Worm (Caenorhabditis elegans): ENCODE measurements around the gene ttr-29.

DNA sequence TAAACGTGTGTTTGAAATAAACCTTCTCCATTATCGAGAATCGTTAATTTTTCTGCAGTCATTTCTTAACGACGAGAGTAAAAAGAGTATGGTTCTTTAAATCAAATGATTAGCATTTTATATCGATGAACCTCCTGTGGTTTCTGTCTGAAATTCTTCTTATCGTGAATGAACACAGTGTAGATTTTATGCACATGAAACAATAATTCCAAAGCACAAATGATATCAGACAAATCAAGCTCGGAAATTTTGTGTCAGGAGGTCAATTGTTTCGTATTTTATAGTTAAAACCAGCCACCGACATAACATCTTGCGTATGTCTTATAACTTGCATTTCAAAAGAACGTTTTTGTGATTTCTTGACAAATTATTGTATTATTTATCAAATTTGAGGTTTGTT, 30.5 kb upstream of the ttr-29 start, which contains the start of gene T16G1.6:
- TF ChIP-seq lir-3 (tag; optimal IDR thresholded peaks at IDR 0.05) (no peak), aly-2 (tag; optimal IDR thresholded peaks at IDR 0.05) (no peak), ces-1 (GFP tag; optimal IDR thresholded peaks at IDR 0.05) (no peak), pqm-1 (tag; optimal IDR thresholded peaks at IDR 0.05) (peak; percentile 88), unc-39 (tag; optimal IDR thresholded peaks at IDR 0.05) (no peak), lin-15B (tag; optimal IDR thresholded peaks at IDR 0.05) (no peak), mdl-1 (tag; optimal IDR thresholded peaks at IDR 0.05) (no peak), hmg-1.1 (GFP tag; IDR thresholded peaks at IDR 0.05) (no peak), daf-8 (GFP tag; IDR thresholded peaks at IDR 0.05) (no peak)
